Fruit fly (Drosophila melanogaster): Measurements from ENCODE around the gene CG3225.

Gene CG3225

DNA sequence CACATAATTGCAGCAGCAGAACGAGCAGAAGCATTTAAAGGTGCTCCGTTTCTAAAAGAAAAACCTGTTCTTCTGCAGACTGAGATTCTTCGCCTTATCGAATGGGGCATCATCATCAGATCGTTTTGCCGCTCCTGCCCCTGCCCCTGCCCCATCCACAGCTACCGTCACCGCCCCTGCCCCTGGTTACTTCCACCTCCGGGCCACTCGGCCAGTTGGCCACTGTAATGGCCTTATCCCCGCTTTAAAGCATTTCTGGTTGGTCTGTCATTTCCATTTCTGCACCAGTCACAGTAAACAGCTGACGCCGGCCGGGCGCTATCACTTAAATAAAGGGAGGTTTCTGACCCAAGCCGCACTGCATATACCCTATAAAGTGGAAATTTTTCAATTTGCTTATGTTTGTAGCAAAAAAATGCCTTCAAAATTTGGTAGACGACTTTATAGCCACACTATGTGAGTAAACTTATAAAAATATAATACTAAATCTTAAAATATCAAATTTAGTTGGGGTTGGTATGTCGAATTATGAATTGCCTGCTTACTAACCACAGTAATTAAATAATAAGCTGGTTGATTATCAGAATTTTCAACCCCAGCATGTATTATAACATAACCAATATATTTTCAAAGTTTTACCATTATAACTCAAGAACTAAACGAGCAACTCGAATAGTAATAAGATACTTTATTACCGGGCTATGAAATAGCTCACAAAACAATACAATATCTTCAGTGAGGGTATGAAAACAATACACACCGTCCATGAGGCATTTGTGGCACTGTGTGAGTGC is 7.2 kb downstream of the CG3225 start (continued):
- TF ChIP-seq ham (GFP tag; IDR thresholded peaks at IDR 0.05) = 0 out of 2 replicates have a peak, but pooled peaks have one; percentile 21
- no peak for TF ChIP-seq pzg (GFP tag; optimal IDR thresholded peaks at IDR 0.05)
- peak; percentile 61 for TF ChIP-seq ttk (GFP tag; IDR thresholded peaks at IDR 0.05)
- TF ChIP-seq CG17328 (GFP tag; IDR thresholded peaks at IDR 0.05) = peak; percentile 24; the same call in 1 of the 2 replicates
- peak; percentile 68 for TF ChIP-seq CG15269 (tag; optimal IDR thresholded peaks at IDR 0.05)
- TF ChIP-seq Fer1 (GFP tag; optimal IDR thresholded peaks at IDR 0.05) = peak; percentile 7
- TF ChIP-seq CG11456 (GFP tag; IDR thresholded peaks at IDR 0.05) = 0 out of 3 replicates have a peak, but pooled peaks have one; percentile 58
- peak; percentile 77 for TF ChIP-seq CG7839 (tag; optimal IDR thresholded peaks at IDR 0.05)
- TF ChIP-seq abd-A (tag; optimal IDR thresholded peaks at IDR 0.05) = no peak
- no peak for TF ChIP-seq Spps (tag; optimal IDR thresholded peaks at IDR 0.05)
- TF ChIP-seq CoRest (tag; optimal IDR thresholded peaks at IDR 0.05) = peak; percentile 87
- no peak for TF ChIP-seq Nf-YA (GFP tag; IDR thresholded peaks at IDR 0.05)
- peak; percentile 67 for TF ChIP-seq vvl (GFP tag; IDR thresholded peaks at IDR 0.05)
- TF ChIP-seq CG2129 (GFP tag; IDR thresholded peaks at IDR 0.05; ENCODE audit: partially characterized antibody) = no peak
- TF ChIP-seq CG5180 (GFP tag; optimal IDR thresholded peaks at IDR 0.05) = peak; percentile 20
- TF ChIP-seq Six4 (GFP tag; optimal IDR thresholded peaks at IDR 0.05) = peak; percentile 61
- TF ChIP-seq CG31441 (GFP tag; IDR thresholded peaks at IDR 0.05) = peak; percentile 66
- peak; percentile 7 for TF ChIP-seq Blimp-1 (GFP tag; optimal IDR thresholded peaks at IDR 0.05)
- TF ChIP-seq Sry-δ (GFP tag; optimal IDR thresholded peaks at IDR 0.05) = no peak
- TF ChIP-seq tx (GFP tag; optimal IDR thresholded peaks at IDR 0.05) = peak; percentile 24
- TF ChIP-seq Aef1 (GFP tag; IDR thresholded peaks at IDR 0.05) = peak; percentile 59
- TF ChIP-seq twi (tag; optimal IDR thresholded peaks at IDR 0.05) = peak; percentile 46
- peak; percentile 26 for TF ChIP-seq CG9609 (GFP tag; optimal IDR thresholded peaks at IDR 0.05)
- no peak for TF ChIP-seq nerfin-2 (GFP tag; IDR thresholded peaks at IDR 0.05; ENCODE audit: partially characterized antibody)
- TF ChIP-seq Hr78 (GFP tag; optimal IDR thresholded peaks at IDR 0.05) = no peak
- TF ChIP-seq en (GFP tag; optimal IDR thresholded peaks at IDR 0.05) = no peak
- TF ChIP-seq CG17186 (GFP tag; optimal IDR thresholded peaks at IDR 0.05) = no peak
- no peak for TF ChIP-seq CG14965 (GFP tag; optimal IDR thresholded peaks at IDR 0.05; ENCODE audit: borderline replicate concordance)
- no peak for TF ChIP-seq CG11085 (GFP tag; IDR thresholded peaks at IDR 0.05)
- 0 out of 2 replicates have a peak, but pooled peaks have one; percentile 11 for TF ChIP-seq esg (GFP tag; conservative IDR thresholded peaks at IDR 0.05)
- TF ChIP-seq Lim3 (GFP tag; IDR thresholded peaks at IDR 0.05) = no peak
- no peak for TF ChIP-seq Myb (GFP tag; optimal IDR thresholded peaks at IDR 0.05)
- peak; percentile 58 for TF ChIP-seq CG4424 (GFP tag; optimal IDR thresholded peaks at IDR 0.05)
- TF ChIP-seq disco-r (GFP tag; optimal IDR thresholded peaks at IDR 0.05) = no peak
- TF ChIP-seq Dp (GFP tag; optimal IDR thresholded peaks at IDR 0.05) = no peak
- TF ChIP-seq E2f1 (GFP tag; IDR thresholded peaks at IDR 0.05) = no peak
- no peak for TF ChIP-seq CG17612 (GFP tag; IDR thresholded peaks at IDR 0.05)
- TF ChIP-seq HLH54F (GFP tag; optimal IDR thresholded peaks at IDR 0.05) = peak; percentile 56
- no peak for TF ChIP-seq p53 (GFP tag; optimal IDR thresholded peaks at IDR 0.05)
- no peak for TF ChIP-seq schlank (tag; optimal IDR thresholded peaks at IDR 0.05)
- TF ChIP-seq CG32767 (GFP tag; IDR thresholded peaks at IDR 0.05) = no peak
- TF ChIP-seq MBD-R2 (GFP tag; IDR thresholded peaks at IDR 0.05) = peak; percentile 17; the same call in 1 of the 2 replicates
- peak in 1 of 2 experiments; percentile 71 for TF ChIP-seq Hr51 (GFP tag; optimal IDR thresholded peaks at IDR 0.05)
- no peak for TF ChIP-seq danr (GFP tag; IDR thresholded peaks at IDR 0.05)
- peak; percentile 76 for TF ChIP-seq az2 (GFP tag; optimal IDR thresholded peaks at IDR 0.05)
- peak; percentile 77 for TF ChIP-seq CG12391 (tag; optimal IDR thresholded peaks at IDR 0.05)
- no peak for TF ChIP-seq CG17802 (tag; optimal IDR thresholded peaks at IDR 0.05)
- TF ChIP-seq Nf-YC (tag; optimal IDR thresholded peaks at IDR 0.05) = no peak
- TF ChIP-seq CG6689 (GFP tag; IDR thresholded peaks at IDR 0.05) = no peak; the same call in 1 of the 2 replicates

All from whole organism, embryonic.